Fruit fly (Drosophila melanogaster) whole organism, pupa: Measurements from ENCODE around the gene CG10064.
A peak's percentile ranks its signal among the peaks of the same experiment; 100 is the strongest.

ENCODE experiments used
- CG10348 ChIP-seq: fragments of 200-800 bp; sonication (Bioruptor generic); IDR thresholded peaks from 2 replicates; pipeline ENCODE4 v1.3.6; 2022; ENCODE audit warnings: missing biosample characterization, missing genetic modification characterization
- CG12605 ChIP-seq: fragments of 200-800 bp; sonication (Bioruptor generic); IDR thresholded peaks from 2 replicates; pipeline ENCODE4 v1.3.6; 2022; ENCODE audit warnings: missing biosample characterization, missing genetic modification characterization
- CG13204 ChIP-seq: fragments of 200-800 bp; sonication (Bioruptor generic); optimal IDR thresholded peaks from 2 replicates; lab custom pipeline; 2018; ENCODE audit warnings: missing biosample characterization, mild to moderate bottlenecking, missing genetic modification characterization, moderate library complexity
- CG14655 ChIP-seq: fragments of 200-800 bp; sonication (Bioruptor generic); optimal IDR thresholded peaks from 3 replicates; lab custom pipeline; 2017; ENCODE audit warnings: mild to moderate bottlenecking, missing biosample characterization, missing genetic modification reagents, missing genetic modification characterization
- CG15710 ChIP-seq: fragments of 200-800 bp; sonication (Bioruptor generic); optimal IDR thresholded peaks from 2 replicates; lab custom pipeline; 2018; ENCODE audit warnings: missing biosample characterization, mild to moderate bottlenecking, missing genetic modification characterization, moderate library complexity
- CG17806 ChIP-seq: fragments of 200-800 bp; sonication (Bioruptor generic); optimal IDR thresholded peaks from 2 replicates; lab custom pipeline; 2018; ENCODE audit warnings: missing biosample characterization, mild to moderate bottlenecking, missing genetic modification characterization, moderate library complexity
- CG32121 ChIP-seq: fragments of 200-800 bp; sonication (Bioruptor generic); IDR thresholded peaks from 2 replicates; pipeline ENCODE4 v1.3.6; 2022; ENCODE audit warnings: missing biosample characterization, missing genetic modification characterization
- CG34367 ChIP-seq: fragments of 200-800 bp; sonication (Bioruptor generic); optimal IDR thresholded peaks from 2 replicates; lab custom pipeline; 2018; ENCODE audit warnings: missing biosample characterization, mild to moderate bottlenecking, missing genetic modification characterization
- CG4496 ChIP-seq: fragments of 200-800 bp; sonication (Bioruptor generic); IDR thresholded peaks from 3 replicates; pipeline ENCODE4 v1.3.6; 2022; ENCODE audit warnings: missing biosample characterization, missing genetic modification characterization
- CG8159 ChIP-seq: fragments of 200-800 bp; sonication (Bioruptor generic); optimal IDR thresholded peaks from 3 replicates; lab custom pipeline; 2018; ENCODE audit warnings: missing biosample characterization, mild to moderate bottlenecking, missing genetic modification characterization, moderate library complexity
- CG8301 ChIP-seq: fragments of 200-800 bp; sonication (Bioruptor generic); optimal IDR thresholded peaks from 2 replicates; lab custom pipeline; 2018; ENCODE audit warnings: missing biosample characterization, mild to moderate bottlenecking, missing genetic modification characterization
- CG9948 ChIP-seq: fragments of 200-800 bp; sonication (Bioruptor generic); optimal IDR thresholded peaks from 2 replicates; lab custom pipeline; 2018; ENCODE audit warnings: missing biosample characterization, mild to moderate bottlenecking, missing genetic modification characterization, moderate library complexity
- D1 ChIP-seq: fragments of 200-800 bp; sonication (Bioruptor generic); optimal IDR thresholded peaks from 2 replicates; lab custom pipeline; 2018; ENCODE audit warnings: missing biosample characterization, mild to moderate bottlenecking, missing genetic modification characterization, moderate library complexity
- EcR ChIP-seq: fragments of 200-800 bp; sonication (Bioruptor generic); optimal IDR thresholded peaks from 3 replicates; lab custom pipeline; 2019; ENCODE audit warnings: missing biosample characterization, missing genetic modification characterization, mild to moderate bottlenecking, moderate library complexity, missing genetic modification reagents
- Ets98B ChIP-seq: fragments of 200-800 bp; sonication (Bioruptor generic); IDR thresholded peaks from 2 replicates; pipeline ENCODE4 v1.3.6; 2022; ENCODE audit warnings: missing biosample characterization, missing genetic modification characterization
- Pif1A ChIP-seq: fragments of 200-800 bp; sonication (Bioruptor generic); optimal IDR thresholded peaks from 3 replicates; lab custom pipeline; 2016; ENCODE audit warnings: missing biosample characterization, missing genetic modification characterization
- Pif1B ChIP-seq: fragments of 200-800 bp; sonication (Bioruptor generic); optimal IDR thresholded peaks from 3 replicates; lab custom pipeline; 2016; ENCODE audit warnings: missing biosample characterization, missing genetic modification characterization
- Snoo ChIP-seq: fragments of 200-800 bp; sonication (Bioruptor generic); optimal IDR thresholded peaks from 3 replicates; lab custom pipeline; 2017; ENCODE audit warnings: missing biosample characterization, mild to moderate bottlenecking, missing genetic modification characterization, inconsistent platforms
- fd96Ca ChIP-seq: fragments of 200-800 bp; sonication (Bioruptor generic); IDR thresholded peaks from 3 replicates; pipeline ENCODE4 v1.3.6; 2022; ENCODE audit warnings: missing biosample characterization, missing genetic modification characterization
- gl ChIP-seq: fragments of 200-800 bp; sonication (Bioruptor generic); optimal IDR thresholded peaks from 2 replicates; lab custom pipeline; 2018; ENCODE audit warnings: missing biosample characterization, mild to moderate bottlenecking, missing genetic modification characterization
- rn ChIP-seq: fragments of 200-800 bp; sonication (Bioruptor generic); IDR thresholded peaks from 2 replicates; pipeline ENCODE4 v1.3.6; 2022; ENCODE audit warnings: missing biosample characterization, missing genetic modification characterization

The CG10064 gene

dm6 chr3L:6945357-6945756 is 22.3 kb downstream of the CG10064 start:
- no peak for TF ChIP-seq fd96Ca
- no peak for TF ChIP-seq CG17806 (tag; lab: Kevin White, UChicago)
- TF ChIP-seq CG14655 (GFP tag; lab: Kevin White, UChicago) = no peak
- no peak for TF ChIP-seq Pif1B (GFP tag; lab: Kevin White, UChicago)
- TF ChIP-seq Pif1A (GFP tag; lab: Kevin White, UChicago) = no peak
- no peak for TF ChIP-seq CG9948 (tag; lab: Kevin White, UChicago)
- no peak for TF ChIP-seq CG34367
- no peak for TF ChIP-seq gl (tag; lab: Kevin White, UChicago)
- TF ChIP-seq EcR (GFP tag; lab: Kevin White, UChicago) = no peak
- TF ChIP-seq rn (GFP tag; lab: Robert Waterston, UW) = no peak
- no peak for TF ChIP-seq Snoo
- no peak for TF ChIP-seq CG4496 (GFP tag; lab: Robert Waterston, UW)

- no peak for TF ChIP-seq rn (GFP tag; lab: Robert Waterston, UW)
- TF ChIP-seq CG17806 (tag; lab: Kevin White, UChicago) = no peak
- no peak for TF ChIP-seq D1 (tag; lab: Kevin White, UChicago)
- no peak for TF ChIP-seq CG32121 (GFP tag; lab: Robert Waterston, UW)
- TF ChIP-seq CG34367 = no peak
- no peak for TF ChIP-seq CG9948 (tag; lab: Kevin White, UChicago)
- TF ChIP-seq CG15710 (tag; lab: Kevin White, UChicago) = no peak
- no peak for TF ChIP-seq CG14655 (GFP tag; lab: Kevin White, UChicago)
- no peak for TF ChIP-seq Ets98B (GFP tag; lab: Robert Waterston, UW)
- TF ChIP-seq CG13204 (GFP tag; lab: Kevin White, UChicago) = no peak
- TF ChIP-seq CG8301 (tag; lab: Kevin White, UChicago) = no peak
- no peak for TF ChIP-seq Pif1A (GFP tag; lab: Kevin White, UChicago)
- no peak for TF ChIP-seq Snoo
- no peak for TF ChIP-seq gl (tag; lab: Kevin White, UChicago)
- TF ChIP-seq Pif1B (GFP tag; lab: Kevin White, UChicago) = no peak
- TF ChIP-seq CG12605 = no peak
- TF ChIP-seq fd96Ca = no peak
- TF ChIP-seq CG4496 (GFP tag; lab: Robert Waterston, UW) = no peak
- TF ChIP-seq CG10348 (GFP tag; lab: Robert Waterston, UW) = no peak
Observed at dm6 chr3L:6943948-6944319, 23.8 kb downstream of the CG10064 start.

dm6 chr3L:6943204-6943947 is 24.3 kb downstream of the CG10064 start:
- TF ChIP-seq rn (GFP tag; lab: Robert Waterston, UW) (no peak), CG12605 (peak; percentile 36; the same call in 1 of the 2 replicates), CG9948 (tag; lab: Kevin White, UChicago) (no peak), Pif1B (GFP tag; lab: Kevin White, UChicago) (no peak), Snoo (no peak), Pif1A (GFP tag; lab: Kevin White, UChicago) (no peak), CG4496 (GFP tag; lab: Robert Waterston, UW) (peak; percentile 47; the same call in 1 of the 3 replicates), CG32121 (GFP tag; lab: Robert Waterston, UW) (no peak), Ets98B (GFP tag; lab: Robert Waterston, UW) (peak; percentile 39), CG8159 (no peak), CG10348 (GFP tag; lab: Robert Waterston, UW) (no peak), CG14655 (GFP tag; lab: Kevin White, UChicago) (peak; percentile 35), D1 (tag; lab: Kevin White, UChicago) (no peak), gl (tag; lab: Kevin White, UChicago) (no peak)

dm6 chr3L:6942831-6943114 is 24.9 kb downstream of the CG10064 start, which contains the start of gene tow:
Gene tow, plus strand, starts transcription at chr3L:6942856.
- TF ChIP-seq Pif1A (GFP tag; lab: Kevin White, UChicago) (no peak), CG4496 (GFP tag; lab: Robert Waterston, UW) (0 out of 3 replicates have a peak, but pooled peaks have one; percentile 7)

dm6 chr3L:6942103-6942830 is 25.4 kb downstream of the CG10064 start:
- TF ChIP-seq CG32121 (GFP tag; lab: Robert Waterston, UW) (no peak), Ets98B (GFP tag; lab: Robert Waterston, UW) (no peak), D1 (tag; lab: Kevin White, UChicago) (no peak), Snoo (no peak), EcR (GFP tag; lab: Kevin White, UChicago) (no peak), CG8301 (tag; lab: Kevin White, UChicago) (no peak), CG8159 (no peak), CG9948 (tag; lab: Kevin White, UChicago) (no peak), Pif1A (GFP tag; lab: Kevin White, UChicago) (no peak), CG34367 (no peak), CG15710 (tag; lab: Kevin White, UChicago) (no peak), CG10348 (GFP tag; lab: Robert Waterston, UW) (no peak), CG17806 (tag; lab: Kevin White, UChicago) (no peak), CG13204 (GFP tag; lab: Kevin White, UChicago) (no peak), CG12605 (no peak), CG14655 (GFP tag; lab: Kevin White, UChicago) (no peak), CG4496 (GFP tag; lab: Robert Waterston, UW) (no peak)
